Worm (Caenorhabditis elegans) whole organism, young adult: ENCODE data around the gene srx-63.

Experiments used
- F33H1.4 ChIP-seq: fragments of 200-800 bp; sonication (Bioruptor generic); IDR thresholded peaks from 2 replicates; pipeline ENCODE4 v1.3.6; 2022; ENCODE audit warnings: missing genetic modification reagents, missing genetic modification characterization, missing compliant biosample characterization
- F49E8.2 ChIP-seq: sonication (generic microtip); optimal IDR thresholded peaks from 3 replicates; lab custom pipeline; 2017; ENCODE audit warnings: missing genetic modification characterization, mild to moderate bottlenecking, missing compliant biosample characterization, antibody characterized with exemption, moderate library complexity; ENCODE audit not compliant: insufficient read depth
- F52B5.7 ChIP-seq: sonication (generic microtip); optimal IDR thresholded peaks from 2 replicates; lab custom pipeline; 2016; ENCODE audit warnings: mild to moderate bottlenecking, missing genetic modification characterization, missing compliant biosample characterization
- F55B11.4 ChIP-seq: sonication (generic microtip); optimal IDR thresholded peaks from 2 replicates; lab custom pipeline; 2016; ENCODE audit warnings: missing compliant biosample characterization, missing genetic modification characterization, borderline replicate concordance; ENCODE audit not compliant: insufficient read depth
- ceh-58 ChIP-seq: fragments of 200-800 bp; sonication (Bioruptor generic); IDR thresholded peaks from 2 replicates; pipeline ENCODE4 v1.3.6; 2022; ENCODE audit warnings: missing genetic modification characterization, missing compliant biosample characterization
- chd-7 ChIP-seq: sonication (generic microtip); optimal IDR thresholded peaks from 2 replicates; lab custom pipeline; 2016; ENCODE audit warnings: mild to moderate bottlenecking, missing genetic modification characterization, moderate library complexity, missing compliant biosample characterization
- nfyb-1 ChIP-seq: fragments of 200-800 bp; sonication (Bioruptor generic); IDR thresholded peaks from 2 replicates; pipeline ENCODE4 v1.3.6; 2022; ENCODE audit warnings: missing genetic modification reagents, missing genetic modification characterization, missing compliant biosample characterization

- TF ChIP-seq chd-7 (tag; lab: Kevin White, UChicago) (no peak), F33H1.4 (GFP tag; lab: Robert Waterston, UW) (no peak), ceh-58 (GFP tag; lab: Robert Waterston, UW) (no peak), F49E8.2 (tag; lab: Kevin White, UChicago) (no peak), F55B11.4 (tag; lab: Kevin White, UChicago) (no peak), F52B5.7 (no peak), nfyb-1 (GFP tag; lab: Robert Waterston, UW) (no peak)
Measured at ce11 chrV:3900102-3900501, 31.3 kb upstream of the srx-63 start, which contains the start of gene irld-22.
